Worm (Caenorhabditis elegans) whole organism, mixed stage, embryonic: ENCODE data around the gene ZK792.4.

Experiments used
- M03D4.4 ChIP-seq: sonication (generic microtip); optimal IDR thresholded peaks from 2 replicates; lab custom pipeline; 2017; ENCODE audit warnings: mild to moderate bottlenecking, missing genetic modification characterization, missing compliant biosample characterization
- bed-3 ChIP-seq: fragments of 200-800 bp; sonication (Bioruptor generic); optimal IDR thresholded peaks from 3 replicates; lab custom pipeline; 2018; ENCODE audit warnings: mild to moderate bottlenecking, missing genetic modification characterization, moderate library complexity, missing compliant biosample characterization
- blmp-1 ChIP-seq: fragments of 150-350 bp; optimal IDR thresholded peaks from 2 replicates; lab custom pipeline; 2014; ENCODE audit warnings: missing biosample characterization, missing genetic modification characterization
- ceh-39 ChIP-seq: fragments of 150-350 bp; optimal IDR thresholded peaks from 2 replicates; lab custom pipeline; 2014; ENCODE audit warnings: missing biosample characterization, missing genetic modification characterization
- ceh-43 ChIP-seq: fragments of 200-800 bp; sonication (Bioruptor generic); optimal IDR thresholded peaks from 2 replicates; lab custom pipeline; 2018; ENCODE audit warnings: mild to moderate bottlenecking, missing genetic modification characterization, moderate library complexity, missing compliant biosample characterization
- ceh-83 ChIP-seq: fragments of 200-800 bp; sonication (Bioruptor generic); optimal IDR thresholded peaks from 2 replicates; lab custom pipeline; 2018; ENCODE audit warnings: mild to moderate bottlenecking, missing genetic modification characterization, missing compliant biosample characterization
- cnd-1 ChIP-seq: fragments of 200-800 bp; sonication (Bioruptor generic); optimal IDR thresholded peaks from 2 replicates; lab custom pipeline; 2018; ENCODE audit warnings: mild to moderate bottlenecking, missing genetic modification characterization, missing compliant biosample characterization
- drap-1 ChIP-seq: fragments of 200-800 bp; sonication (Bioruptor generic); optimal IDR thresholded peaks from 3 replicates; lab custom pipeline; 2018; ENCODE audit warnings: mild to moderate bottlenecking, missing genetic modification characterization, missing compliant biosample characterization
- elt-1 ChIP-seq: sonication (generic microtip); optimal IDR thresholded peaks from 2 replicates; lab custom pipeline; 2017; ENCODE audit warnings: missing genetic modification characterization, mild to moderate bottlenecking, missing compliant biosample characterization, antibody characterized with exemption, moderate library complexity, borderline replicate concordance; ENCODE audit not compliant: insufficient read depth
- elt-3 ChIP-seq: fragments of 150-350 bp; optimal IDR thresholded peaks from 2 replicates; lab custom pipeline; 2014; ENCODE audit warnings: missing biosample characterization, missing genetic modification characterization
- flh-1 ChIP-seq: fragments of 200-800 bp; sonication (Bioruptor generic); optimal IDR thresholded peaks from 2 replicates; lab custom pipeline; 2018; ENCODE audit warnings: mild to moderate bottlenecking, missing genetic modification characterization, moderate library complexity, missing compliant biosample characterization
- ham-2 ChIP-seq: fragments of 200-800 bp; sonication (Bioruptor generic); optimal IDR thresholded peaks from 2 replicates; lab custom pipeline; 2018; ENCODE audit warnings: mild to moderate bottlenecking, missing genetic modification characterization, missing compliant biosample characterization
- hlh-1 ChIP-seq: fragments of 150-350 bp; optimal IDR thresholded peaks from 2 replicates; lab custom pipeline; 2014; ENCODE audit warnings: missing biosample characterization, missing genetic modification reagents, missing genetic modification characterization
- lin-13 ChIP-seq: fragments of 150-350 bp; optimal IDR thresholded peaks from 2 replicates; lab custom pipeline; 2014; ENCODE audit warnings: missing biosample characterization, missing genetic modification characterization
- lin-32 ChIP-seq: fragments of 200-800 bp; sonication (Bioruptor generic); optimal IDR thresholded peaks from 2 replicates; lab custom pipeline; 2018; ENCODE audit warnings: mild to moderate bottlenecking, missing genetic modification characterization, missing compliant biosample characterization
- lsy-2 ChIP-seq: fragments of 150-350 bp; optimal IDR thresholded peaks from 2 replicates; lab custom pipeline; 2014; ENCODE audit warnings: missing biosample characterization, missing genetic modification characterization
- mab-5 ChIP-seq: fragments of 150-350 bp; optimal IDR thresholded peaks from 2 replicates; lab custom pipeline; 2014; ENCODE audit warnings: missing biosample characterization, missing genetic modification characterization
- mep-1 ChIP-seq: fragments of 150-350 bp; optimal IDR thresholded peaks from 2 replicates; lab custom pipeline; 2017; ENCODE audit warnings: missing biosample characterization, missing genetic modification reagents, missing genetic modification characterization, inconsistent platforms
- mls-2 ChIP-seq: sonication (generic microtip); optimal IDR thresholded peaks from 2 replicates; lab custom pipeline; 2016; ENCODE audit warnings: mild to moderate bottlenecking, missing genetic modification characterization, moderate library complexity, missing compliant biosample characterization
- nhr-12 ChIP-seq: fragments of 150-350 bp; optimal IDR thresholded peaks from 2 replicates; lab custom pipeline; 2014; ENCODE audit warnings: missing biosample characterization, missing genetic modification characterization
- nhr-2 ChIP-seq: fragments of 150-350 bp; optimal IDR thresholded peaks from 2 replicates; lab custom pipeline; 2014; ENCODE audit warnings: missing biosample characterization, missing genetic modification characterization
- nhr-237 ChIP-seq: fragments of 150-350 bp; optimal IDR thresholded peaks from 2 replicates; lab custom pipeline; 2014; ENCODE audit warnings: missing biosample characterization, missing genetic modification characterization
- nhr-28 ChIP-seq: fragments of 150-350 bp; optimal IDR thresholded peaks from 2 replicates; lab custom pipeline; 2014; ENCODE audit warnings: missing biosample characterization, missing genetic modification characterization
- nhr-76 ChIP-seq: sonication (generic microtip); optimal IDR thresholded peaks from 2 replicates; lab custom pipeline; 2017; ENCODE audit warnings: missing biosample characterization, missing genetic modification characterization
- pha-4 ChIP-seq: fragments of 150-350 bp; optimal IDR thresholded peaks from 2 replicates; lab custom pipeline; 2018; ENCODE audit warnings: missing biosample characterization, missing genetic modification reagents, missing genetic modification characterization
- sem-2 ChIP-seq: fragments of 200-800 bp; sonication (Bioruptor generic); optimal IDR thresholded peaks from 2 replicates; lab custom pipeline; 2018; ENCODE audit warnings: mild to moderate bottlenecking, missing genetic modification characterization, missing compliant biosample characterization
- snpc-4 ChIP-seq: fragments of 150-350 bp; optimal IDR thresholded peaks from 2 replicates; lab custom pipeline; 2014; ENCODE audit warnings: missing biosample characterization, missing genetic modification characterization
- sptf-1 ChIP-seq: sonication (generic microtip); optimal IDR thresholded peaks from 2 replicates; lab custom pipeline; 2017; ENCODE audit warnings: mild to moderate bottlenecking, missing genetic modification characterization, moderate library complexity, missing compliant biosample characterization
- tbx-8 ChIP-seq: fragments of 200-800 bp; sonication (Bioruptor generic); optimal IDR thresholded peaks from 2 replicates; lab custom pipeline; 2018; ENCODE audit warnings: mild to moderate bottlenecking, missing genetic modification characterization, moderate library complexity, missing compliant biosample characterization
- unc-120 ChIP-seq: sonication (generic microtip); optimal IDR thresholded peaks from 2 replicates; lab custom pipeline; 2017; ENCODE audit warnings: missing genetic modification characterization, missing compliant biosample characterization; ENCODE audit not compliant: poor library complexity, severe bottlenecking
- unc-62 ChIP-seq: fragments of 150-350 bp; optimal IDR thresholded peaks from 2 replicates; lab custom pipeline; 2014; ENCODE audit warnings: missing biosample characterization, missing genetic modification reagents, missing genetic modification characterization
- zip-8 ChIP-seq: fragments of 150-350 bp; optimal IDR thresholded peaks from 2 replicates; lab custom pipeline; 2014; ENCODE audit warnings: missing biosample characterization, missing genetic modification characterization

The ZK792.4 gene

ce11 chrIV:11692071-11692673, 10.4 kb upstream of the ZK792.4 start (continued):
- peak; percentile 72 for TF ChIP-seq cnd-1 (tag; lab: Kevin White, UChicago)

- TF ChIP-seq sem-2 (GFP tag; lab: Kevin White, UChicago) (no peak), mab-5 (no peak), mep-1 (tag; lab: Kevin White, UChicago) (no peak), sptf-1 (tag; lab: Kevin White, UChicago) (no peak), unc-120 (tag; lab: Kevin White, UChicago) (no peak), M03D4.4 (tag; lab: Kevin White, UChicago) (no peak), ceh-39 (tag; lab: Kevin White, UChicago) (no peak)
These were observed 9.7 kb upstream of the ZK792.4 start for ce11 chrIV:11691524-11691923.

DNA sequence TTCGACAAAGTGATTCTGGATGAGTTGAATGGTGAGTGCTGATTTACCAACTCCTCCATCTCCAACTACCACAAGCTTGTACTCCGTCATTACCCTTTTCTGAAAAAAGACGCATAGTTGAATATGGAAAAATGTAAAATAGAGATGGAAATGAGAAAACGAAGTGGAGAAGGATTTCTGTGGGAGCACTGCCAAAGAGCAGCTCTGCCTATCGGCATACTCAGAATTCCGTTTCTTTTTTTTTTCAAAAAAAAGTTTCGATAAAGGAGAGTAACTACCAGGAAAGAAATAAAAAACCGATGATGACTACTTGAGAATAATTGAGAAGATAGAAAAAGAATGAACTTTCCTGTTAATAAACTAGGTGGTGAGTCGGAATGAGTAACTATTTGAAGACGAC, 9.2 kb upstream of the ZK792.4 start, which contains the start of gene let-60:
let-60 (minus strand) TSS at position 101 of the 400 bp plus-strand sequence.
- TF ChIP-seq ceh-43 (GFP tag; lab: Kevin White, UChicago) (no peak), nhr-12 (no peak), unc-120 (tag; lab: Kevin White, UChicago) (no peak)

DNA sequence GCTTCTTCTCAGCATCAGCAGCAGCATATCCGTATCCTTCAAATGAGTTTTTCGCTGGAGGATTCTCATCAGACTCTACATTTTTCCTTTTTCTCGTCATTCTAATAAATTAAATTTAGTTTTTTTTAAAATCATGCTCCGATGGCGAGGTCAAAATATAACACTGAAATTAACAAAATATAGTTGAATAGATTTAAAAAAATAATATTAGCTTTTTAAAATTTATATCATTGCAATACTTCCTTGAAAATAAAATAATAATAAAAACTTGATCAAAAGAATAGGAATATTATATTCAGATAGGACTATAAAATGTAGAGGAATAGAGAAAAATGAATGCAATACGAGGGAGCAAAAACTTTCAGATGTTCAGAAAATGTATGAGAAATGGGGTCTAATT, 6.2 kb upstream of the ZK792.4 start, which contains the start of gene ZK792.5:
ZK792.5 (minus strand) TSS at position 101 of the 400 bp plus-strand sequence.
- TF ChIP-seq bed-3, result peak; percentile 2
- TF ChIP-seq mab-5, result no peak
- TF ChIP-seq tbx-8 (GFP tag; lab: Kevin White, UChicago), result no peak

DNA sequence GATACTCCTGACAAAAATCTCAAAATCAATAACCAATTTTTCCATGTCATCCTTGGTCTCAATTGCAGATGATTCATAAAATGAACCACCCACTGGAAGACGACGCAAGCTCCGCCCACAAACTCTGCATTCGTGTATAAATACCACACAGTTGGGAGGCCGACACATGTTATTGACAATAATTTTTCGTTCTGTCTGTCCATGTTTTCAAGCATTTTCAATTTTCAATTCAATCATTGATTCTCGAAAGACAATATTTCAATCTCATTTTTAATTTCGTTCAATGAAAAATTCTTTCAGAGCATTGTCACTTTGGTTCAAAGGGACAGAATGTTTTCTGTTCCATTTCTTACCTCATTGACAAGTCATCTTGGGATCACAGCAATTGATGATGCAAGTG, 5.8 kb downstream of the ZK792.4 start, which contains the start of gene inx-9:
inx-9 (plus strand) TSS at position 301 of the 400 bp plus-strand sequence.
- TF ChIP-seq tbx-8 (GFP tag; lab: Kevin White, UChicago) (no peak), hlh-1 (tag; lab: Kevin White, UChicago) (no peak), blmp-1 (tag; lab: Kevin White, UChicago) (no peak), unc-62 (GFP tag; lab: Kevin White, UChicago) (no peak), ceh-39 (tag; lab: Kevin White, UChicago) (no peak)

- TF ChIP-seq mab-5, result no peak
- no peak for TF ChIP-seq bed-3
- no peak for TF ChIP-seq pha-4
- TF ChIP-seq nhr-2 (tag; lab: Kevin White, UChicago), result no peak
- TF ChIP-seq ham-2 (GFP tag; lab: Kevin White, UChicago), result no peak
- TF ChIP-seq ceh-83 (GFP tag; lab: Kevin White, UChicago), result no peak
- TF ChIP-seq tbx-8 (GFP tag; lab: Kevin White, UChicago), result no peak
- no peak for TF ChIP-seq ceh-43 (GFP tag; lab: Kevin White, UChicago)
- no peak for TF ChIP-seq lin-13 (tag; lab: Kevin White, UChicago)
- no peak for TF ChIP-seq snpc-4 (tag; lab: Kevin White, UChicago)
- TF ChIP-seq flh-1 (GFP tag; lab: Kevin White, UChicago), result no peak
- no peak for TF ChIP-seq nhr-28 (tag; lab: Kevin White, UChicago)
- TF ChIP-seq sptf-1 (tag; lab: Kevin White, UChicago), result no peak
- no peak for TF ChIP-seq cnd-1 (tag; lab: Kevin White, UChicago)
- no peak for TF ChIP-seq nhr-12
- no peak for TF ChIP-seq zip-8
- TF ChIP-seq elt-1 (tag; lab: Kevin White, UChicago), result no peak
- no peak for TF ChIP-seq mls-2 (tag; lab: Kevin White, UChicago)
- TF ChIP-seq drap-1 (GFP tag; lab: Kevin White, UChicago), result no peak
These were observed 8.3 kb downstream of the ZK792.4 start, which contains the start of gene inx-8 for ce11 chrIV:11673543-11673942. Gene inx-8, plus strand, starts transcription at chrIV:11673843.

ce11 chrIV:11668001-11668400, 13.8 kb downstream of the ZK792.4 start, which contains the start of gene atg-4.2:
Gene atg-4.2, plus strand, starts transcription at chrIV:11668024.
- no peak for TF ChIP-seq mep-1 (tag; lab: Kevin White, UChicago)
- no peak for TF ChIP-seq ham-2 (GFP tag; lab: Kevin White, UChicago)
- no peak for TF ChIP-seq lin-32 (GFP tag; lab: Kevin White, UChicago)
- no peak for TF ChIP-seq nhr-76 (tag; lab: Kevin White, UChicago)
- no peak for TF ChIP-seq flh-1 (GFP tag; lab: Kevin White, UChicago)
- no peak for TF ChIP-seq mls-2 (tag; lab: Kevin White, UChicago)
- no peak for TF ChIP-seq tbx-8 (GFP tag; lab: Kevin White, UChicago)
- TF ChIP-seq lsy-2 (tag; lab: Kevin White, UChicago), result no peak
- no peak for TF ChIP-seq bed-3
- TF ChIP-seq cnd-1 (tag; lab: Kevin White, UChicago), result no peak
- no peak for TF ChIP-seq elt-3 (tag; lab: Kevin White, UChicago)
- TF ChIP-seq mab-5, result no peak
- TF ChIP-seq snpc-4 (tag; lab: Kevin White, UChicago), result no peak
- TF ChIP-seq hlh-1 (tag; lab: Kevin White, UChicago), result no peak
- no peak for TF ChIP-seq unc-120 (tag; lab: Kevin White, UChicago)
- TF ChIP-seq ceh-43 (GFP tag; lab: Kevin White, UChicago), result no peak
- TF ChIP-seq M03D4.4 (tag; lab: Kevin White, UChicago), result no peak
- TF ChIP-seq nhr-237 (tag; lab: Kevin White, UChicago), result no peak
